Worm (Caenorhabditis elegans) whole organism, early embryonic: Measurements from ENCODE around the gene F29B9.8.

Source experiments
- aly-1 ChIP-seq: sonication (generic microtip); optimal IDR thresholded peaks from 2 replicates; lab custom pipeline; 2016; ENCODE audit warnings: missing genetic modification characterization, missing compliant biosample characterization
- ama-1 ChIP-seq: fragments of 150-350 bp; optimal IDR thresholded peaks from 2 replicates; lab custom pipeline; 2014
- ceh-36 ChIP-seq: sonication (generic microtip); optimal IDR thresholded peaks from 2 replicates; lab custom pipeline; 2016; ENCODE audit warnings: missing genetic modification characterization, inconsistent platforms, missing compliant biosample characterization
- tbx-11 ChIP-seq: fragments of 200-800 bp; sonication (Bioruptor generic); IDR thresholded peaks from 2 replicates; pipeline ENCODE4 v1.3.6; 2022; ENCODE audit warnings: missing genetic modification characterization, missing compliant biosample characterization

DNA sequence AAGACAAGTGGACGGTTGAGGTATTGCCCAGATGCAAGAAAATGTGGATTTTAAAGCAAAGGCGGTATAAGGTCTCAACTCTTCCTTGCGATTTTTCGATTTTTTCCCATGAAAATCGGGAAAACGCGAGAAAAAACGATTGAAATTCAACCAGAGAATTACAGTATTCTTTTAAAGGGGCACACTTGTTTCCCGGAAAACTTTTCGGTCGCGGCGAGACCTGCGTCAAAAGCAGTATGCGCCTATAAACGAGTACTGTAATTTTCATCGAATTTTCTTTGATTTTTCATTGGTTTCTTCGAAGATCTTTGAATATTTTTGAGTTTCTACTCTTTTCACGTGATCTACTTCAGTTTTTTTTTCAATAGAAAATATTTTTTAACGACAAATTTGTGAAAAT lies 6.2 kb downstream of the F29B9.8 start:
- TF ChIP-seq tbx-11 (GFP tag; lab: Robert Waterston, UW), result no peak
- no peak for TF ChIP-seq aly-1
- TF ChIP-seq ama-1 (lab: Kevin White, UChicago), result no peak
- TF ChIP-seq ceh-36 (tag; lab: Kevin White, UChicago), result no peak
